Worm (Caenorhabditis elegans): ENCODE data around the gene F10B5.2.

ce11 chrII:8131413-8131966, 13.1 kb upstream of the F10B5.2 start:
- TF ChIP-seq unc-62 (GFP tag; optimal IDR thresholded peaks at IDR 0.05), result no peak
- TF ChIP-seq F57A8.1 (GFP tag; optimal IDR thresholded peaks at IDR 0.05), result no peak
- TF ChIP-seq C17E4.6 (GFP tag; IDR thresholded peaks at IDR 0.05), result no peak
- TF ChIP-seq ztf-6 (GFP tag; IDR thresholded peaks at IDR 0.05), result no peak
- no peak for TF ChIP-seq dpl-1 (GFP tag; optimal IDR thresholded peaks at IDR 0.05)
- TF ChIP-seq Y95B8A.8 (GFP tag; IDR thresholded peaks at IDR 0.05), result no peak
- no peak for TF ChIP-seq snpc-1.3 (tag; optimal IDR thresholded peaks at IDR 0.05; ENCODE audit: insufficient read depth)
- TF ChIP-seq B0261.1 (tag; optimal IDR thresholded peaks at IDR 0.05), result no peak
- TF ChIP-seq lin-54 (GFP tag; optimal IDR thresholded peaks at IDR 0.05), result no peak
- TF ChIP-seq pha-4 (tag; optimal IDR thresholded peaks at IDR 0.05), result no peak
- no peak for TF ChIP-seq ekl-4 (GFP tag; IDR thresholded peaks at IDR 0.05)
- no peak for TF ChIP-seq tlf-1 (GFP tag; optimal IDR thresholded peaks at IDR 0.05)
- no peak for TF ChIP-seq athp-1 (tag; optimal IDR thresholded peaks at IDR 0.05)
- no peak for TF ChIP-seq somi-1 (GFP tag; optimal IDR thresholded peaks at IDR 0.05)
